Fruit fly (Drosophila melanogaster) whole organism, embryonic: ENCODE data around the gene CG14232.
A peak's percentile ranks its signal among the peaks of the same experiment; 100 is the strongest.

Experiments
- CG10147 ChIP-seq: fragments of 200-800 bp; sonication (Bioruptor generic); optimal IDR thresholded peaks from 2 replicates; lab custom pipeline; 2019; ENCODE audit warnings: missing biosample characterization, mild to moderate bottlenecking, missing genetic modification characterization, moderate library complexity
- CG10654 ChIP-seq: fragments of 200-800 bp; sonication (Bioruptor generic); optimal IDR thresholded peaks from 2 replicates; lab custom pipeline; 2016; ENCODE audit warnings: missing biosample characterization, missing genetic modification characterization
- CG14710 ChIP-seq: fragments of 200-800 bp; sonication (Bioruptor generic); optimal IDR thresholded peaks from 3 replicates; lab custom pipeline; 2019; ENCODE audit warnings: missing biosample characterization, mild to moderate bottlenecking, missing genetic modification characterization, moderate library complexity
- CG2120 ChIP-seq: fragments of 200-800 bp; sonication (Bioruptor generic); optimal IDR thresholded peaks from 3 replicates; lab custom pipeline; 2016; ENCODE audit warnings: missing biosample characterization, missing genetic modification characterization
- CG30431 ChIP-seq: fragments of 200-800 bp; sonication (Bioruptor generic); optimal IDR thresholded peaks from 2 replicates; lab custom pipeline; 2017; ENCODE audit warnings: missing biosample characterization, missing genetic modification characterization
- CG32767 ChIP-seq: fragments of 200-800 bp; sonication (Bioruptor generic); IDR thresholded peaks from 2 replicates; pipeline ENCODE4 v1.3.6; 2022; ENCODE audit warnings: missing biosample characterization, missing genetic modification characterization
- CG3726 ChIP-seq: fragments of 200-800 bp; sonication (Bioruptor generic); IDR thresholded peaks from 3 replicates; pipeline ENCODE4, ENCODE4 v1.3.6; 2022; ENCODE audit warnings: missing biosample characterization, missing genetic modification characterization
- CG4854 ChIP-seq: fragments of 200-800 bp; sonication (Bioruptor generic); optimal IDR thresholded peaks from 2 replicates; lab custom pipeline; 2016; ENCODE audit warnings: missing biosample characterization, missing genetic modification characterization, inconsistent platforms
- CG5953 ChIP-seq: fragments of 200-800 bp; sonication (Bioruptor generic); IDR thresholded peaks from 2 replicates; pipeline ENCODE4 v1.3.6; 2022; ENCODE audit warnings: missing biosample characterization, missing genetic modification characterization
- CG6791 ChIP-seq: fragments of 200-800 bp; sonication (Bioruptor generic); IDR thresholded peaks from 3 replicates; pipeline ENCODE4 v1.3.6; 2022; ENCODE audit warnings: missing biosample characterization, missing genetic modification characterization; ENCODE audit not compliant: partially characterized antibody
- CG7556 ChIP-seq: fragments of 200-800 bp; sonication (Bioruptor generic); optimal IDR thresholded peaks from 2 replicates; lab custom pipeline; 2017; ENCODE audit warnings: missing biosample characterization, mild to moderate bottlenecking, missing genetic modification characterization
- CG7963 ChIP-seq: fragments of 200-800 bp; sonication (Bioruptor generic); IDR thresholded peaks from 3 replicates; pipeline ENCODE4 v1.3.6; 2022; ENCODE audit warnings: missing biosample characterization, missing genetic modification characterization; ENCODE audit not compliant: partially characterized antibody
- CG9727 ChIP-seq: fragments of 200-800 bp; sonication (Bioruptor generic); optimal IDR thresholded peaks from 3 replicates; lab custom pipeline; 2017; ENCODE audit warnings: missing biosample characterization, mild to moderate bottlenecking, missing genetic modification characterization
- CoRest ChIP-seq: fragments of 200-800 bp; sonication (Bioruptor generic); optimal IDR thresholded peaks from 3 replicates; lab custom pipeline; 2018; ENCODE audit warnings: missing biosample characterization, mild to moderate bottlenecking, missing genetic modification characterization, moderate library complexity
- Dek ChIP-seq: fragments of 200-800 bp; sonication (Bioruptor generic); optimal IDR thresholded peaks from 3 replicates; lab custom pipeline; 2019; ENCODE audit warnings: missing biosample characterization, mild to moderate bottlenecking, missing genetic modification characterization, moderate library complexity
- Doc3 ChIP-seq: fragments of 200-800 bp; sonication (Bioruptor generic); IDR thresholded peaks from 3 replicates; pipeline ENCODE4 v1.3.6; 2022; ENCODE audit warnings: missing biosample characterization, missing genetic modification characterization; ENCODE audit not compliant: partially characterized antibody
- E2f2 ChIP-seq: fragments of 200-800 bp; sonication (Bioruptor generic); IDR thresholded peaks from 2 replicates; pipeline ENCODE4 v1.3.6; 2022; ENCODE audit warnings: missing biosample characterization, missing genetic modification characterization
- Elba2 ChIP-seq: fragments of 200-800 bp; sonication (Bioruptor generic); optimal IDR thresholded peaks from 3 replicates; lab custom pipeline; 2016; ENCODE audit warnings: missing biosample characterization, missing genetic modification characterization
- Gsc ChIP-seq: fragments of 200-800 bp; sonication (Bioruptor generic); IDR thresholded peaks from 2 replicates; pipeline ENCODE4 v1.3.6; 2022; ENCODE audit warnings: missing biosample characterization, missing genetic modification characterization
- HHEX ChIP-seq: fragments of 200-800 bp; sonication (Bioruptor generic); optimal IDR thresholded peaks from 3 replicates; lab custom pipeline; 2017; ENCODE audit warnings: missing biosample characterization, mild to moderate bottlenecking, missing genetic modification characterization, missing genetic modification reagents
- Hr51 ChIP-seq, 2 experiments: fragments of 200-800 bp; sonication (Bioruptor generic); optimal IDR thresholded peaks; 2 replicates in 1 of 2; 3 replicates in 1 of 2; lab custom pipeline; 2016 to 2018; ENCODE audit warnings: missing biosample characterization in 2 of 2, missing genetic modification characterization in 2 of 2, mild to moderate bottlenecking in 1 of 2, moderate library complexity in 1 of 2
- Lpt ChIP-seq: fragments of >200 bp; optimal IDR thresholded peaks from 2 replicates; lab custom pipeline; 2018; ENCODE audit warnings: missing biosample characterization, missing genetic modification characterization
- Optix ChIP-seq: fragments of 200-800 bp; sonication (Bioruptor generic); IDR thresholded peaks from 3 replicates; pipeline ENCODE4 v1.3.6; 2022; ENCODE audit warnings: missing biosample characterization, missing genetic modification characterization
- Side ChIP-seq: fragments of 200-800 bp; sonication (Bioruptor generic); optimal IDR thresholded peaks from 2 replicates; lab custom pipeline; 2016; ENCODE audit warnings: missing biosample characterization, missing genetic modification characterization
- Sox102F ChIP-seq: fragments of 200-800 bp; sonication (Bioruptor generic); optimal IDR thresholded peaks from 2 replicates; lab custom pipeline; 2018; ENCODE audit warnings: missing biosample characterization, mild to moderate bottlenecking, missing genetic modification characterization, moderate library complexity
- al ChIP-seq: fragments of 200-800 bp; sonication (Bioruptor generic); IDR thresholded peaks from 2 replicates; pipeline ENCODE4 v1.3.6; 2022; ENCODE audit warnings: missing biosample characterization, missing genetic modification characterization
- cad ChIP-seq: fragments of >200 bp; optimal IDR thresholded peaks from 2 replicates; lab custom pipeline; 2017; ENCODE audit warnings: missing biosample characterization, missing genetic modification characterization
- chm ChIP-seq: fragments of 200-800 bp; sonication (Bioruptor generic); IDR thresholded peaks from 2 replicates; pipeline ENCODE4 v1.3.6; 2022; ENCODE audit warnings: missing biosample characterization, missing genetic modification characterization
- ci ChIP-seq: fragments of 200-800 bp; sonication (Bioruptor generic); IDR thresholded peaks from 3 replicates; pipeline ENCODE4 v1.3.6; 2022; ENCODE audit warnings: missing biosample characterization, missing genetic modification characterization
- crol ChIP-seq: fragments of 200-800 bp; sonication (Bioruptor generic); IDR thresholded peaks from 2 replicates; pipeline ENCODE4 v1.3.6; 2022; ENCODE audit warnings: missing biosample characterization, missing genetic modification characterization
- dpn ChIP-seq, 2 experiments: fragments of 200-800 bp; sonication (Bioruptor generic); optimal IDR thresholded peaks; 3 replicates each; lab custom pipeline; 2016; ENCODE audit warnings: missing biosample characterization in 2 of 2, missing genetic modification characterization in 2 of 2
- ewg ChIP-seq: fragments of 200-800 bp; sonication (Bioruptor generic); optimal IDR thresholded peaks from 3 replicates; lab custom pipeline; 2017; ENCODE audit warnings: mild to moderate bottlenecking, missing biosample characterization, missing genetic modification reagents, missing genetic modification characterization
- eyg ChIP-seq: fragments of 200-800 bp; sonication (Bioruptor generic); optimal IDR thresholded peaks from 3 replicates; lab custom pipeline; 2016; ENCODE audit warnings: missing biosample characterization, missing genetic modification characterization
- gce ChIP-seq: fragments of 200-800 bp; sonication (Bioruptor generic); IDR thresholded peaks from 3 replicates; pipeline ENCODE4 v1.3.6; 2022; ENCODE audit warnings: missing biosample characterization, missing genetic modification characterization
- gem ChIP-seq: fragments of 200-800 bp; sonication (Bioruptor generic); optimal IDR thresholded peaks from 2 replicates; lab custom pipeline; 2019; ENCODE audit warnings: missing biosample characterization, mild to moderate bottlenecking, missing genetic modification characterization, moderate library complexity
- gsb-n ChIP-seq: fragments of 200-800 bp; sonication (Bioruptor generic); optimal IDR thresholded peaks from 3 replicates; lab custom pipeline; 2018; ENCODE audit warnings: missing biosample characterization, mild to moderate bottlenecking, missing genetic modification characterization
- hb ChIP-seq: fragments of 200-800 bp; sonication (Bioruptor generic); IDR thresholded peaks from 3 replicates; pipeline ENCODE4 v1.3.6; 2022; ENCODE audit warnings: missing biosample characterization, missing genetic modification characterization; ENCODE audit not compliant: partially characterized antibody
- hkb ChIP-seq, 2 experiments: fragments of 200-800 bp in 1 of 2; fragments of >200 bp in 1 of 2; sonication (Bioruptor generic) in 1 of 2; IDR thresholded peaks in 1 of 2; optimal IDR thresholded peaks in 1 of 2; 2 replicates each; pipeline versions ENCODE4 v1.3.6 to Lab custom; 2017 to 2022; ENCODE audit warnings: missing biosample characterization in 1 of 2, missing genetic modification characterization in 1 of 2
- inv ChIP-seq: fragments of 200-800 bp; sonication (Bioruptor generic); IDR thresholded peaks from 2 replicates; pipeline ENCODE4 v1.3.6; 2022; ENCODE audit warnings: missing biosample characterization, missing genetic modification characterization; ENCODE audit not compliant: partially characterized antibody
- kni ChIP-seq: fragments of 200-800 bp; sonication (Bioruptor generic); optimal IDR thresholded peaks from 3 replicates; lab custom pipeline; 2017; ENCODE audit warnings: mild to moderate bottlenecking, missing biosample characterization, missing genetic modification reagents, missing genetic modification characterization
- nau ChIP-seq: fragments of 200-800 bp; sonication (Bioruptor generic); optimal IDR thresholded peaks from 3 replicates; lab custom pipeline; 2017; ENCODE audit warnings: missing biosample characterization, mild to moderate bottlenecking, missing genetic modification characterization, missing genetic modification reagents
- org-1 ChIP-seq: fragments of 200-800 bp; sonication (Bioruptor generic); optimal IDR thresholded peaks from 2 replicates; lab custom pipeline; 2017; ENCODE audit warnings: missing biosample characterization, missing genetic modification characterization
- repo ChIP-seq: fragments of 200-800 bp; sonication (Bioruptor generic); optimal IDR thresholded peaks from 2 replicates; lab custom pipeline; 2016; ENCODE audit warnings: missing biosample characterization, missing genetic modification characterization
- salm ChIP-seq: fragments of 200-800 bp; sonication (Bioruptor generic); optimal IDR thresholded peaks from 2 replicates; lab custom pipeline; 2018; ENCODE audit warnings: missing biosample characterization, mild to moderate bottlenecking, missing genetic modification characterization
- sens-2 ChIP-seq: fragments of 200-800 bp; sonication (Bioruptor generic); IDR thresholded peaks from 2 replicates; pipeline ENCODE4 v1.3.6; 2022; ENCODE audit warnings: missing biosample characterization, missing genetic modification characterization
- sob ChIP-seq: fragments of 200-800 bp; sonication (Bioruptor generic); IDR thresholded peaks from 2 replicates; pipeline ENCODE4 v1.3.6; 2022; ENCODE audit warnings: missing biosample characterization, missing genetic modification characterization
- tap ChIP-seq: fragments of 200-800 bp; optimal IDR thresholded peaks from 3 replicates; lab custom pipeline; 2019; ENCODE audit warnings: missing biosample characterization, mild to moderate bottlenecking, missing genetic modification characterization, moderate library complexity
- trem ChIP-seq: fragments of 200-800 bp; optimal IDR thresholded peaks from 3 replicates; lab custom pipeline; 2019; ENCODE audit warnings: missing biosample characterization, mild to moderate bottlenecking, missing genetic modification characterization, moderate library complexity
- tx ChIP-seq: fragments of 200-800 bp; sonication (Bioruptor generic); optimal IDR thresholded peaks from 2 replicates; lab custom pipeline; 2016; ENCODE audit warnings: missing biosample characterization, missing genetic modification characterization
- z ChIP-seq: fragments of 200-800 bp; sonication (Bioruptor generic); IDR thresholded peaks from 3 replicates; pipeline ENCODE4 v1.3.6; 2022; ENCODE audit warnings: missing biosample characterization, missing genetic modification characterization

Gene CG14232

DNA sequence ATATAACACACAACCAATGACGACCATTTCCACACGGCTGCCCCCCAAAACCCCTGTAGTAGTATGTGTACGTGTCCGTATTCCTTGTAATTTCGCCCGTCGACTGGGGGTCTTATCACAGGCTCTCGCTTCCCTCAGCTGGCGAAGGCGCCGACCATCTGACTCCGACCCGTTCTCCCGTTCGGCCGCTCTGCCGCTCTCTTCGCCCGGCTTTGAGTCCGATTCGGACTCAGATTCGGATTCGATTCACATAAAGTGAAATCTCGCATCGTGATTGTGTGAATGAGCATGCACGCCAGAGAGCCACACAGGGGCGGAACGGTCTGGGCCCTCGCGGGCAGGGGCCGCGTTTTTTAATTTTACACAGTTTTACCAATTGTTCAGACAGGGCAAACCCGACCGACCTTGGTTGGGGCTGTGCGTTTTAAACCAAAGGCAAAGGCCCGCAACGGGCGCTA, 38.3 kb downstream of the CG14232 start (continued):
- TF ChIP-seq CG2120 (GFP tag; lab: Kevin White, UChicago) (peak; percentile 61), repo (GFP tag; lab: Kevin White, UChicago) (no peak), hkb (optimal IDR thresholded peaks at IDR 0.05; lab: Kevin White, UChicago) (no peak), hkb (GFP tag; IDR thresholded peaks at IDR 0.05; lab: Robert Waterston, UW) (peak; percentile 31; the same call in 1 of the 2 replicates), tx (GFP tag; lab: Kevin White, UChicago) (no peak), tap (no peak), crol (GFP tag; lab: Robert Waterston, UW) (no peak), hb (GFP tag; lab: Robert Waterston, UW) (no peak), CG5953 (GFP tag; lab: Robert Waterston, UW) (peak; percentile 43; the same call in 1 of the 2 replicates), eyg (GFP tag; lab: Kevin White, UChicago) (no peak), CG7963 (GFP tag; lab: Robert Waterston, UW) (0 out of 3 replicates have a peak, but pooled peaks have one; percentile 35), CG10654 (no peak), CG6791 (GFP tag; lab: Robert Waterston, UW) (peak; percentile 71), gsb-n (tag; lab: Kevin White, UChicago) (no peak), CG3726 (0 out of 3 replicates have a peak, but pooled peaks have one; percentile 39), inv (peak; percentile 67), CG32767 (GFP tag; lab: Robert Waterston, UW) (no peak), CG7556 (GFP tag; lab: Kevin White, UChicago) (no peak), Hr51 (GFP tag; optimal IDR thresholded peaks at IDR 0.05; lab: Kevin White, UChicago) (no peak), ewg (GFP tag; lab: Kevin White, UChicago) (no peak), org-1 (GFP tag; lab: Kevin White, UChicago) (no peak), CoRest (tag; lab: Kevin White, UChicago) (peak; percentile 35), trem (no peak), sens-2 (GFP tag; lab: Robert Waterston, UW) (no peak), sob (GFP tag; lab: Robert Waterston, UW) (peak; percentile 75), Gsc (GFP tag; lab: Robert Waterston, UW) (no peak), CG14710 (tag; lab: Kevin White, UChicago) (peak; percentile 3), kni (peak; percentile 38), CG4854 (GFP tag; lab: Kevin White, UChicago) (no peak), chm (GFP tag; lab: Robert Waterston, UW) (peak; percentile 26; the same call in 1 of the 2 replicates), HHEX (GFP tag; lab: Kevin White, UChicago) (no peak), cad (GFP tag; lab: Kevin White, UChicago) (no peak), Sox102F (GFP tag; lab: Kevin White, UChicago) (no peak), ci (peak; percentile 60), al (peak; percentile 56), CG9727 (GFP tag; lab: Kevin White, UChicago) (no peak), gce (GFP tag; lab: Robert Waterston, UW) (no peak), salm (tag; lab: Kevin White, UChicago) (no peak), Optix (no peak), z (GFP tag; lab: Robert Waterston, UW) (no peak), Lpt (no peak), nau (GFP tag; lab: Kevin White, UChicago) (no peak), Dek (tag; lab: Kevin White, UChicago) (peak; percentile 13), CG30431 (GFP tag; lab: Kevin White, UChicago) (no peak), gem (tag; lab: Kevin White, UChicago) (peak; percentile 23), Elba2 (GFP tag; lab: Kevin White, UChicago) (no peak), Doc3 (GFP tag; lab: Robert Waterston, UW) (no peak), Side (GFP tag; lab: Kevin White, UChicago) (no peak), E2f2 (GFP tag; lab: Robert Waterston, UW) (peak; percentile 20; the same call in 1 of the 2 replicates), CG10147 (GFP tag; lab: Kevin White, UChicago) (peak; percentile 8), dpn (GFP tag; optimal IDR thresholded peaks at IDR 0.05; lab: Kevin White, UChicago) (peak; percentile 17 to 29)
